Worm (Caenorhabditis elegans) whole organism, L1 larva: ENCODE measurements around the gene Y49E10.27.

ENCODE experiments used
- fos-1 ChIP-seq: fragments of 150-350 bp; optimal IDR thresholded peaks from 2 replicates; lab custom pipeline; 2014; ENCODE audit warnings: missing biosample characterization, missing genetic modification characterization
- hlh-17 ChIP-seq: fragments of 200-800 bp; sonication (Bioruptor generic); optimal IDR thresholded peaks from 2 replicates; lab custom pipeline; 2018; ENCODE audit warnings: missing genetic modification characterization, mild to moderate bottlenecking, missing compliant biosample characterization, moderate library complexity, borderline replicate concordance
- mdl-1 ChIP-seq, 2 experiments: fragments of 150-350 bp; optimal IDR thresholded peaks; 2 replicates each; lab custom pipeline; 2014 to 2017; ENCODE audit warnings: missing biosample characterization in 2 of 2, missing genetic modification characterization in 2 of 2, inconsistent platforms in 1 of 2
- sup-37 ChIP-seq: fragments of 200-800 bp; sonication (Bioruptor generic); optimal IDR thresholded peaks from 2 replicates; lab custom pipeline; 2018; ENCODE audit warnings: mild to moderate bottlenecking, missing genetic modification characterization, missing compliant biosample characterization
- unc-130 ChIP-seq: fragments of 150-350 bp; optimal IDR thresholded peaks from 2 replicates; lab custom pipeline; 2017; ENCODE audit warnings: missing biosample characterization, missing genetic modification characterization, inconsistent platforms
- ztf-11 ChIP-seq, 2 experiments: sonication (generic microtip); optimal IDR thresholded peaks; 2 replicates each; lab custom pipeline; 2016 to 2017; ENCODE audit warnings: missing genetic modification characterization in 2 of 2, missing biosample characterization in 1 of 2, missing compliant biosample characterization in 1 of 2

DNA sequence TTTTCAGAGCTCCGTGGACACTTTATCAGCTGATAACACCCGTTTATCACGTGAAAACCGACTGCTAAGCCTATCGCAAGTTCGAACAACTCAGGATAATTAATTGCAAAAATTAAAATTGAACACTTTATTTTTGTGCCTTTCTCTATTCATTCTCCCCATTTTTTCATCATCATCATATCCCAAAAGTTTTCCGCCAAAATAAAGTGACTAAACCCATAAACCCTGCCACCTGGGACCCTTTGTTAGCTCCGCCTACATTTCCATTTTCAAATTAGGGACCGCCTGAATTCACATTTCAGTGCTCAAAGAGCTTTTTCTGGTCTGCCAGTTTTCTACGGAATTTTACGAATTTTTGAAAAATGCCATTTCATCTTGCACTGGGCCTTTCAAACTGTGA, 50.2 kb downstream of the Y49E10.27 start, which contains the start of gene arrd-16:
- TF ChIP-seq sup-37 = no peak
- no peak for TF ChIP-seq ztf-11 (tag; optimal IDR thresholded peaks at IDR 0.05; lab: Kevin White, UChicago)
- TF ChIP-seq mdl-1 (tag; optimal IDR thresholded peaks at IDR 0.05; lab: Kevin White, UChicago) = no peak
- TF ChIP-seq unc-130 (tag; lab: Kevin White, UChicago) = no peak
- no peak for TF ChIP-seq hlh-17
- TF ChIP-seq fos-1 (tag; lab: Kevin White, UChicago) = no peak
